Fruit fly (Drosophila melanogaster) Kc167 (cell line): ENCODE measurements around the gene CG33178.

Source experiments
- Myc ChIP-seq: fragments of >200 bp; optimal IDR thresholded peaks from 2 replicates; lab custom pipeline; 2017; ENCODE audit warnings: missing external identifiers
- Sin3A ChIP-seq: fragments of >200 bp; optimal IDR thresholded peaks from 2 replicates; lab custom pipeline; 2018; ENCODE audit warnings: missing external identifiers
- h ChIP-seq: fragments of >200 bp; optimal IDR thresholded peaks from 3 replicates; lab custom pipeline; 2018; ENCODE audit warnings: missing external identifiers
- insv ChIP-seq: fragments of >200 bp; optimal IDR thresholded peaks from 3 replicates; lab custom pipeline; 2018; ENCODE audit warnings: missing external identifiers
- psq ChIP-seq: fragments of >200 bp; optimal IDR thresholded peaks from 2 replicates; lab custom pipeline; 2017; ENCODE audit warnings: missing external identifiers
- ttk ChIP-seq: sonication (Bioruptor generic); optimal IDR thresholded peaks from 2 replicates; lab custom pipeline; 2017; ENCODE audit warnings: missing external identifiers

The CG33178 gene

dm6 chrX:15082681-15083080 lies at the start of gene CG33178:
TSS of gene CG33178 (plus strand) at chrX:15082827.
- TF ChIP-seq psq (lab: Kevin White, UChicago): no peak
- TF ChIP-seq h (lab: Kevin White, UChicago): no peak
- no peak for TF ChIP-seq insv (lab: Kevin White, UChicago)
- TF ChIP-seq ttk (lab: Kevin White, UChicago): no peak
- no peak for TF ChIP-seq Sin3A (lab: Kevin White, UChicago)
- no peak for TF ChIP-seq Myc (lab: Kevin White, UChicago)

dm6 chrX:15042499-15042898 lies 40.1 kb upstream of the CG33178 start:
- TF ChIP-seq Myc (lab: Kevin White, UChicago) (no peak), psq (lab: Kevin White, UChicago) (no peak), insv (lab: Kevin White, UChicago) (no peak), h (lab: Kevin White, UChicago) (no peak), ttk (lab: Kevin White, UChicago) (no peak), Sin3A (lab: Kevin White, UChicago) (no peak)

dm6 chrX:15043013-15043699 lies 39.5 kb upstream of the CG33178 start:
- no peak for TF ChIP-seq h (lab: Kevin White, UChicago)
- no peak for TF ChIP-seq insv (lab: Kevin White, UChicago)
- no peak for TF ChIP-seq ttk (lab: Kevin White, UChicago)
- no peak for TF ChIP-seq psq (lab: Kevin White, UChicago)
- TF ChIP-seq Myc (lab: Kevin White, UChicago): no peak
- TF ChIP-seq Sin3A (lab: Kevin White, UChicago): no peak

- TF ChIP-seq insv (lab: Kevin White, UChicago) (no peak), ttk (lab: Kevin White, UChicago) (no peak), Myc (lab: Kevin White, UChicago) (no peak)
Observed at dm6 chrX:15043700-15044225, 38.9 kb upstream of the CG33178 start, which contains the start of gene CG5541. TSS of gene CG5541 (plus strand) at chrX:15044123.

dm6 chrX:15045608-15046007 lies 37.0 kb upstream of the CG33178 start:
- TF ChIP-seq Myc (lab: Kevin White, UChicago) (no peak), Sin3A (lab: Kevin White, UChicago) (no peak), insv (lab: Kevin White, UChicago) (no peak)

dm6 chrX:15048713-15049112 lies 33.9 kb upstream of the CG33178 start:
- TF ChIP-seq Sin3A (lab: Kevin White, UChicago) (no peak), ttk (lab: Kevin White, UChicago) (no peak), h (lab: Kevin White, UChicago) (no peak), psq (lab: Kevin White, UChicago) (no peak), Myc (lab: Kevin White, UChicago) (no peak), insv (lab: Kevin White, UChicago) (no peak)

- TF ChIP-seq insv (lab: Kevin White, UChicago): no peak
- TF ChIP-seq Myc (lab: Kevin White, UChicago): no peak
- no peak for TF ChIP-seq ttk (lab: Kevin White, UChicago)
- no peak for TF ChIP-seq psq (lab: Kevin White, UChicago)
- TF ChIP-seq h (lab: Kevin White, UChicago): no peak
- TF ChIP-seq Sin3A (lab: Kevin White, UChicago): no peak
Observed at dm6 chrX:15062619-15063018, 20.0 kb upstream of the CG33178 start.

- TF ChIP-seq Sin3A (lab: Kevin White, UChicago) (no peak), insv (lab: Kevin White, UChicago) (no peak), Myc (lab: Kevin White, UChicago) (no peak), ttk (lab: Kevin White, UChicago) (no peak), psq (lab: Kevin White, UChicago) (no peak), h (lab: Kevin White, UChicago) (no peak)
Observed at dm6 chrX:15063404-15064062, 19.1 kb upstream of the CG33178 start, which contains the start of the genes hiw and ND-B18. TSS of gene hiw (minus strand) at chrX:15063429. TSS of gene ND-B18 (plus strand) at chrX:15063733.

dm6 chrX:15066374-15067057 lies 16.1 kb upstream of the CG33178 start, which contains the start of the genes opm and dob:
TSS of gene opm (minus strand) at chrX:15066432.
TSS of gene dob (plus strand) at chrX:15067007.
- TF ChIP-seq h (lab: Kevin White, UChicago): no peak
- TF ChIP-seq ttk (lab: Kevin White, UChicago): no peak
- no peak for TF ChIP-seq Sin3A (lab: Kevin White, UChicago)
- no peak for TF ChIP-seq insv (lab: Kevin White, UChicago)
- TF ChIP-seq psq (lab: Kevin White, UChicago): no peak
- no peak for TF ChIP-seq Myc (lab: Kevin White, UChicago)

dm6 chrX:15068537-15068936 lies 14.1 kb upstream of the CG33178 start:
- TF ChIP-seq insv (lab: Kevin White, UChicago) (no peak), ttk (lab: Kevin White, UChicago) (no peak), psq (lab: Kevin White, UChicago) (no peak), Sin3A (lab: Kevin White, UChicago) (no peak), Myc (lab: Kevin White, UChicago) (no peak), h (lab: Kevin White, UChicago) (no peak)
